Worm (Caenorhabditis elegans) whole organism, L3 larva: Measurements from ENCODE around the gene ifbp-1.

Experiments
- R02D3.7 ChIP-seq: fragments of 150-350 bp; optimal IDR thresholded peaks from 2 replicates; lab custom pipeline; 2014; ENCODE audit warnings: missing biosample characterization, missing genetic modification characterization
- ZK546.5 ChIP-seq: sonication (generic microtip); optimal IDR thresholded peaks from 2 replicates; lab custom pipeline; 2017; ENCODE audit warnings: missing biosample characterization, missing genetic modification characterization
- aly-2 ChIP-seq: fragments of 150-350 bp; optimal IDR thresholded peaks from 2 replicates; lab custom pipeline; 2014; ENCODE audit warnings: missing biosample characterization, missing genetic modification characterization
- ama-1 ChIP-seq: fragments of 150-350 bp; optimal IDR thresholded peaks from 2 replicates; lab custom pipeline; 2018
- ceh-16 ChIP-seq: sonication (generic microtip); optimal IDR thresholded peaks from 2 replicates; lab custom pipeline; 2017; ENCODE audit warnings: missing biosample characterization, missing genetic modification characterization
- ceh-28 ChIP-seq: fragments of 150-350 bp; optimal IDR thresholded peaks from 2 replicates; lab custom pipeline; 2014; ENCODE audit warnings: missing biosample characterization, missing genetic modification reagents, missing genetic modification characterization
- ceh-82 ChIP-seq: fragments of 150-350 bp; optimal IDR thresholded peaks from 2 replicates; lab custom pipeline; 2014; ENCODE audit warnings: missing biosample characterization, missing genetic modification characterization
- daf-12 ChIP-seq: fragments of 150-350 bp; optimal IDR thresholded peaks from 2 replicates; lab custom pipeline; 2014; ENCODE audit warnings: missing biosample characterization, missing genetic modification reagents, missing genetic modification characterization
- egl-5 ChIP-seq: fragments of 150-350 bp; optimal IDR thresholded peaks from 2 replicates; lab custom pipeline; 2017; ENCODE audit warnings: missing biosample characterization, missing genetic modification reagents, missing genetic modification characterization, inconsistent platforms
- elt-1 ChIP-seq: fragments of 150-350 bp; optimal IDR thresholded peaks from 2 replicates; lab custom pipeline; 2014; ENCODE audit warnings: missing biosample characterization, missing genetic modification characterization
- elt-2 ChIP-seq: sonication (generic microtip); optimal IDR thresholded peaks from 2 replicates; lab custom pipeline; 2016; ENCODE audit warnings: missing genetic modification reagents, mild to moderate bottlenecking, missing genetic modification characterization, missing compliant biosample characterization
- elt-3 ChIP-seq, 3 experiments: fragments of 150-350 bp in 1 of 3; sonication (generic microtip) in 2 of 3; optimal IDR thresholded peaks; 2 replicates in 2 of 3; 4 replicates in 1 of 3; lab custom pipeline; 2014 to 2017; ENCODE audit warnings: missing biosample characterization in 3 of 3, missing genetic modification characterization in 3 of 3
- eor-1 ChIP-seq, 2 experiments: fragments of 150-350 bp; optimal IDR thresholded peaks; 2 replicates each; lab custom pipeline; 2014 to 2018; ENCODE audit warnings: missing biosample characterization in 2 of 2, missing genetic modification characterization in 2 of 2
- fkh-2 ChIP-seq: fragments of 150-350 bp; optimal IDR thresholded peaks from 2 replicates; lab custom pipeline; 2014; ENCODE audit warnings: missing biosample characterization, missing genetic modification reagents, missing genetic modification characterization
- fos-1 ChIP-seq: fragments of 150-350 bp; optimal IDR thresholded peaks from 2 replicates; lab custom pipeline; 2014; ENCODE audit warnings: missing biosample characterization, missing genetic modification characterization
- jun-1 ChIP-seq: fragments of 150-350 bp; optimal IDR thresholded peaks from 2 replicates; lab custom pipeline; 2014; ENCODE audit warnings: missing biosample characterization, missing genetic modification reagents, missing genetic modification characterization
- lin-15B ChIP-seq: fragments of 150-350 bp; optimal IDR thresholded peaks from 2 replicates; lab custom pipeline; 2014; ENCODE audit warnings: missing biosample characterization, missing genetic modification characterization
- lin-39 ChIP-seq: fragments of 150-350 bp; optimal IDR thresholded peaks from 2 replicates; lab custom pipeline; 2018; ENCODE audit warnings: missing biosample characterization, missing genetic modification reagents, missing genetic modification characterization
- lsy-12 ChIP-seq: sonication (generic microtip); optimal IDR thresholded peaks from 2 replicates; lab custom pipeline; 2016; ENCODE audit warnings: mild to moderate bottlenecking, missing genetic modification characterization, missing compliant biosample characterization
- mdl-1 ChIP-seq: fragments of 150-350 bp; optimal IDR thresholded peaks from 2 replicates; lab custom pipeline; 2014; ENCODE audit warnings: missing biosample characterization, missing genetic modification characterization
- nfya-1 ChIP-seq: sonication (generic microtip); optimal IDR thresholded peaks from 2 replicates; lab custom pipeline; 2017; ENCODE audit warnings: missing genetic modification characterization, mild to moderate bottlenecking, missing compliant biosample characterization, antibody characterized with exemption, moderate library complexity; ENCODE audit not compliant: insufficient read depth
- nhr-12 ChIP-seq: fragments of 150-350 bp; optimal IDR thresholded peaks from 2 replicates; lab custom pipeline; 2014; ENCODE audit warnings: missing biosample characterization, missing genetic modification characterization
- nhr-23 ChIP-seq: fragments of 150-350 bp; optimal IDR thresholded peaks from 2 replicates; lab custom pipeline; 2014; ENCODE audit warnings: missing biosample characterization, missing genetic modification reagents, missing genetic modification characterization
- nhr-25 ChIP-seq: sonication (generic microtip); optimal IDR thresholded peaks from 2 replicates; lab custom pipeline; 2017; ENCODE audit warnings: missing biosample characterization, missing genetic modification characterization
- nhr-28 ChIP-seq: fragments of 150-350 bp; optimal IDR thresholded peaks from 2 replicates; lab custom pipeline; 2014; ENCODE audit warnings: missing biosample characterization, missing genetic modification characterization
- nhr-67 ChIP-seq: fragments of 150-350 bp; optimal IDR thresholded peaks from 2 replicates; lab custom pipeline; 2014; ENCODE audit warnings: missing biosample characterization, missing genetic modification characterization
- nhr-76 ChIP-seq: fragments of 150-350 bp; sonication (generic microtip); optimal IDR thresholded peaks from 5 replicates; lab custom pipeline; 2014; ENCODE audit warnings: missing biosample characterization, missing genetic modification characterization
- nhr-77 ChIP-seq: fragments of 150-350 bp; optimal IDR thresholded peaks from 2 replicates; lab custom pipeline; 2014; ENCODE audit warnings: missing biosample characterization, missing genetic modification characterization
- pha-4 ChIP-seq: fragments of 150-350 bp; optimal IDR thresholded peaks from 2 replicates; lab custom pipeline; 2014; ENCODE audit warnings: missing biosample characterization, missing genetic modification reagents, missing genetic modification characterization
- pqm-1 ChIP-seq: fragments of 150-350 bp; optimal IDR thresholded peaks from 2 replicates; lab custom pipeline; 2017; ENCODE audit warnings: missing biosample characterization, missing genetic modification characterization, inconsistent platforms
- skn-1 ChIP-seq: fragments of 150-350 bp; optimal IDR thresholded peaks from 2 replicates; lab custom pipeline; 2014; ENCODE audit warnings: missing biosample characterization, missing genetic modification characterization
- snpc-4 ChIP-seq: fragments of 150-350 bp; optimal IDR thresholded peaks from 2 replicates; lab custom pipeline; 2014; ENCODE audit warnings: missing biosample characterization, missing genetic modification characterization
- tbx-2 ChIP-seq: sonication (generic microtip); optimal IDR thresholded peaks from 2 replicates; lab custom pipeline; 2016; ENCODE audit warnings: mild to moderate bottlenecking, missing genetic modification characterization, missing compliant biosample characterization
- unc-39 ChIP-seq: sonication (generic microtip); optimal IDR thresholded peaks from 4 replicates; lab custom pipeline; 2017; ENCODE audit warnings: missing biosample characterization, missing genetic modification characterization
- zag-1 ChIP-seq: fragments of 150-350 bp; optimal IDR thresholded peaks from 2 replicates; lab custom pipeline; 2014; ENCODE audit warnings: missing biosample characterization, missing genetic modification characterization
- ztf-11 ChIP-seq: fragments of 150-350 bp; optimal IDR thresholded peaks from 2 replicates; lab custom pipeline; 2014; ENCODE audit warnings: missing biosample characterization, missing genetic modification characterization
- ztf-4 ChIP-seq: fragments of 150-350 bp; optimal IDR thresholded peaks from 2 replicates; lab custom pipeline; 2014; ENCODE audit warnings: missing biosample characterization, missing genetic modification characterization

The ifbp-1 gene

DNA sequence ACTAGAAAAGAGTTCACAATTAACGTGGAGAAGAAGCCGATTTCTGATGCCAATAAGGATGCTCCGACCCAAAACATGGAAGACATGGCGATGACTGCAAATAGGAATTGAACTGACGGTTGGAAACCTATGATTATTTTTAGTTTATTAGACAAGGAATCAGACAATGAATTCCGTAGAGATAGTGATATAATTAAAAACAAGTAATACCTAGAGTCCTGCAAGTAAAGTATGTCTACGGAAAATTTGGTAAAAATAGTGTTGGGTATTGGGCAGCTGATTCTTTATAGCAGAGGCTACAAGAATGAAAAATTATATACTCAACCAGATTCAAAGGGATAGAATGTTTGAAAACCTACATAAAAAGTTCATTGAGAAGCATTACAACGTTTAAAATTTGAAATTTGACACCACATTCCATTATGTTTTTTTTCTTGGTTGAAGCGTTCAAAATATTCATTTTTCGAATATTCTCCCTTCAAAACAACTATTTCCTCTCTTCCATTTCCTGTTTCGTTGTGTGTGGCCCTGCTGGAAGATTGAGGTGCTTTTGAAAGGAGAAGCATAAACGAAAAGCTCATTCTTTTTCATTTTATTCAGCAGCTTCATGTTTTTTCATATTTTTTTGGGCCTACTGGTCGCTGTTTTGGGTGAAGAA, 40.3 kb downstream of the ifbp-1 start, which contains the start of the genes str-4 and lgc-48:
str-4 (minus strand) TSS at position 101 of the 658 bp plus-strand sequence.
lgc-48 (plus strand) TSS at position 608 of the 658 bp plus-strand sequence.
- TF ChIP-seq lin-39 (tag; lab: Kevin White, UChicago), result no peak
- no peak for TF ChIP-seq nhr-28 (tag; lab: Kevin White, UChicago)
- TF ChIP-seq zag-1 (tag; lab: Kevin White, UChicago), result no peak
- TF ChIP-seq ama-1 (lab: Kevin White, UChicago), result no peak
- TF ChIP-seq R02D3.7 (tag; lab: Kevin White, UChicago), result no peak
- no peak for TF ChIP-seq ztf-4
- TF ChIP-seq mdl-1 (tag; lab: Kevin White, UChicago), result no peak
- TF ChIP-seq fkh-2 (tag; lab: Kevin White, UChicago), result no peak
- TF ChIP-seq elt-2 (tag; lab: Kevin White, UChicago), result no peak
- TF ChIP-seq pqm-1 (tag; lab: Kevin White, UChicago), result no peak
- TF ChIP-seq tbx-2 (tag; lab: Kevin White, UChicago), result no peak
- no peak for TF ChIP-seq ztf-11 (tag; lab: Kevin White, UChicago)
- no peak for TF ChIP-seq elt-3 (tag; optimal IDR thresholded peaks at IDR 0.05; lab: Kevin White, UChicago)
- TF ChIP-seq egl-5 (tag; lab: Kevin White, UChicago), result no peak
- no peak for TF ChIP-seq aly-2 (tag; lab: Kevin White, UChicago)
- no peak for TF ChIP-seq snpc-4 (tag; lab: Kevin White, UChicago)
- TF ChIP-seq, all 47 proteins: peak for 0

DNA sequence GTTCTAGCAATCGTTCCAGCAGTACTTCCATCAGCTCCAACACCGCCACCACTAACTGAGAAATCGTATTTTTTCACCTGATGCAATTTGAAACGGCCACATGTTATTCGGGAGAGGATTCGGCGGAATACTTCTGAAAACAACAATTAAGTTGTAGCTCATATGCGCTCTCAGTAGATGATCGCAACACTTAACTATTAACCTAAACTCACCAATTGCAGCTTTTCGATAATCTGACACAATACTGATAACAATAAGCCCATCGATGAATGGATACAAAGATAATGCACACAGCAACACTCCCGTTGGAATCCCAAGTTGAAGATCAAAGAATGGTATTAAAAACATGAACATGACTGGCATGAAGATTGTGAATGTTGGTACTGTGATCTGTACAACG, 42.0 kb downstream of the ifbp-1 start:
- TF ChIP-seq elt-2 (tag; lab: Kevin White, UChicago) (no peak), nhr-67 (tag; lab: Kevin White, UChicago) (no peak), lsy-12 (no peak), nhr-77 (tag; lab: Kevin White, UChicago) (no peak), pha-4 (tag; lab: Kevin White, UChicago) (no peak), R02D3.7 (tag; lab: Kevin White, UChicago) (no peak), tbx-2 (tag; lab: Kevin White, UChicago) (no peak), nhr-76 (tag; lab: Kevin White, UChicago) (no peak), fos-1 (tag; lab: Kevin White, UChicago) (no peak), zag-1 (tag; lab: Kevin White, UChicago) (no peak), nhr-23 (tag; lab: Kevin White, UChicago) (no peak), lin-15B (no peak), ceh-16 (tag; lab: Kevin White, UChicago) (no peak), mdl-1 (tag; lab: Kevin White, UChicago) (no peak), nhr-12 (tag; lab: Kevin White, UChicago) (no peak), nhr-25 (tag; lab: Kevin White, UChicago) (no peak), ceh-28 (tag; lab: Kevin White, UChicago) (no peak), nfya-1 (tag; lab: Kevin White, UChicago) (no peak), elt-1 (tag; lab: Kevin White, UChicago) (no peak)
- TF ChIP-seq, all 47 proteins: peak for 0

DNA sequence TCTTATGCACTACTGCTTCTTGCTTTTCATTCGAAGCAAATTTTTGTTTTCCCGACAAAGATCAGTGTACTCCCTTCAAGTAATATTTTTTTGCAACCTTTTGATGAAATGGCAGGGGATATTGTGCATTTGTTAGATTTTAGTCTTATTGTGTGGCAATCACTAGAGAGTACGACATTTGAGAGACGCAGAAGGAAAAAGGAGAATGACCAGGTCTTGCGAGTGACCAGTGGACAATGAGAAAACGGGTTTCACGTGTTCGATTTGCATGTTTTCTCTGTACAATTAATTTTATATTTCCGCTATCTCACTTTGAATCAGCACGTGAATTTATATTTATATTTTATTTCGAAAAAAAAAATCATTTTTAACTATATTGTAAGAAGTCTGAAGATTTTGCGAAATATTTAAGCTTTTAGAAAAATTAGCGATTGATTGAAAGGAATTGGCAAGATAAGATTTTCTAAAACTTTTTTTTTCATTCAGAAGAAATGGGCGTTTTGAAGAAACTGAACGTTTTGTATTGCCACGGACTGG, 44.1 kb downstream of the ifbp-1 start, which contains the start of gene C50B6.9:
C50B6.9 (plus strand) TSS at position 487 of the 537 bp plus-strand sequence.
- TF ChIP-seq nhr-67 (tag; lab: Kevin White, UChicago), result no peak
- no peak for TF ChIP-seq jun-1
- TF ChIP-seq ceh-82 (tag; lab: Kevin White, UChicago), result no peak
- TF ChIP-seq lin-15B, result no peak
- no peak for TF ChIP-seq eor-1 (tag; optimal IDR thresholded peaks at IDR 0.05; lab: Kevin White, UChicago)
- TF ChIP-seq ztf-4, result no peak
- no peak for TF ChIP-seq unc-39 (tag; lab: Kevin White, UChicago)
- no peak for TF ChIP-seq lsy-12
- no peak for TF ChIP-seq tbx-2 (tag; lab: Kevin White, UChicago)

DNA sequence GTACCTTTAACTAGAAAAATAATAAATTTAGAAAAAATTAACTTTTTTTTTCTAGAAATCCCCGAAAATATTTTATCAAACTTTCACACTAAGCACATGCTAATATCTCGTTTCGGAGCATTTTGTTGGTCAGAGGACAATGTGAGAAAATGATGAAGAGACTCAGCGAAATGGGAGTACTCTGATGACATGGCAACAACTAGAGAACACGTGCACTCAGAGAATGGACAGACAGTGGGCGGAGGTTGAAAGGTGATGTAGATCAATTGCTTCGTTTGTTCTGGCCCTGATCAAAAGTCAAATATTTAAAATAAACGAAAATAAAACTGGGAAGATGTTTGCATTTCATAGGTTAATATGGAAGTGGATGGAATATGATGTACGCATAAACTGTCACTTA, 45.6 kb downstream of the ifbp-1 start:
- no peak for TF ChIP-seq elt-1 (tag; lab: Kevin White, UChicago)
- TF ChIP-seq nhr-77 (tag; lab: Kevin White, UChicago), result no peak
- no peak for TF ChIP-seq eor-1 (tag; optimal IDR thresholded peaks at IDR 0.05; lab: Kevin White, UChicago)
- TF ChIP-seq skn-1 (tag; lab: Kevin White, UChicago), result no peak
- no peak for TF ChIP-seq R02D3.7 (tag; lab: Kevin White, UChicago)
- no peak for TF ChIP-seq nhr-23 (tag; lab: Kevin White, UChicago)
- no peak for TF ChIP-seq fos-1 (tag; lab: Kevin White, UChicago)
- no peak for TF ChIP-seq daf-12 (tag; lab: Kevin White, UChicago)
- no peak for TF ChIP-seq ZK546.5 (tag; lab: Kevin White, UChicago)
